Fruit fly (Drosophila melanogaster): Measurements from ENCODE around the gene Dref.

Gene Dref

DNA sequence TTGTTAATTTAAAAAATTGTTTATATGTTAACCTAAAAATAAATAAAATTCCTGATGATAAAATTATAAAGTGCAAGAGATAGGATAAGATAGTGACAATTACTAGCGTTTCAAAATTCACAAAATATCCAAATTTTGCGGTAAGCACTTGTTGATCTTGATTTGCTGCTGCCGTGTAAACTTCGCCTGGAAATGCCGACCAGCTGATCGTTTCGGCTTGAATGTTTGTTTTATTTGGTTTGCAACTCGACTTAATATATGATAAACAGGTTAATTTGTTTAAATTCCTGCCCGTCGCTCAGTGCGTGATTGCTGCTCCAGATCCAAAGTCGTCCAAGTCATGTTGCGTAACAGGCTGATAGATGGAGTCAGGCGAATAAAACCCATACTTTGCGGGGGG, 45.6 kb downstream of the Dref start, which contains the start of gene CG4592 (continued):
- TF ChIP-seq dsx (GFP tag; optimal IDR thresholded peaks at IDR 0.05; ENCODE audit: poor library complexity, severe bottlenecking) (peak; percentile 63), dac (GFP tag; optimal IDR thresholded peaks at IDR 0.05) (no peak), esn (GFP tag; optimal IDR thresholded peaks at IDR 0.05) (peak; percentile 86), Eip93F (GFP tag; optimal IDR thresholded peaks at IDR 0.05) (peak; percentile 72), Sox14 (GFP tag; optimal IDR thresholded peaks at IDR 0.05) (peak; percentile 74), fkh (GFP tag; optimal IDR thresholded peaks at IDR 0.05) (peak; percentile 97), CG1621 (tag; optimal IDR thresholded peaks at IDR 0.05) (peak; percentile 65)

DNA sequence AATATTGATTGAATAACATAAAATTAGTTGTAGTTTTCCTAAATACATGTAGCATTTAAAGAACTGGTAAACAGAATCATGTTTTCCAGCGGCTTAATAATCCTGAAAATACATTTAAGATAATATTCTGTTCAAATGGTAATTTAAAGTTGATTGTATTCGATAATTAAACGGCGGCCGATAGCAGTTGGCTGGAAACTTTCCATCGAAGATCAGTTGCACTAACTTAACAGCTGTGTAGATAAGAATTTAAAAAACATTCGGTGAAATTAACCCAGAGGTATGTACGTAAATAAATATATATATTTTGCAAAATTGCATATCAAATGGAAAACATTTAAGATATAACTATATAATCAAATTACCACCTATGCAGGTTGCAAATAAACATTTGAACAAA, 47.1 kb downstream of the Dref start, which contains the start of gene CG4594:
CG4594 (plus strand) TSS at position 212 of the 400 bp plus-strand sequence.
- TF ChIP-seq svp (GFP tag) = peak; percentile 46
- no peak for TF ChIP-seq OdsH (GFP tag; optimal IDR thresholded peaks at IDR 0.05)

DNA sequence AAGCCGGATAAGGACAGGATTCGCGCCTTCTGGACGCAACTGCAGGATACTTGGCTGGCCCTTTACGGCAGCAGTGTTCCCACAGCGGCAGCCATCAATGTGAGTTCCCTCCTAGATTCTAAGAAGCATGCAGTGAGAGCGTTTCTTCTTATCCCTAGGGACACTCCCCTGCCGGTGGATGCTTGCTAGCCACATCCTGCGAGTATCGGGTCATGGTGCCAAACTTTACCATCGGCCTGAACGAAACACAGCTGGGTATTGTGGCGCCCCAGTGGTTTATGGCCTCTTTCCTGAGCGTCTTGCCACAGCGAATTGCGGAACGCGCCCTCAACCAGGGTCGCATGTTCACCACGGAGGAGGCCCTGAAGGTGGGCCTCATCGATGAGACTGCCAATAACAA, 47.8 kb downstream of the Dref start:
- TF ChIP-seq fd85E (GFP tag; optimal IDR thresholded peaks at IDR 0.05) (no peak), Eip75B (GFP tag; optimal IDR thresholded peaks at IDR 0.05) (no peak), CG10631 (GFP tag; optimal IDR thresholded peaks at IDR 0.05) (no peak), CG6854 (GFP tag; optimal IDR thresholded peaks at IDR 0.05) (no peak), CG31627 (GFP tag; optimal IDR thresholded peaks at IDR 0.05) (no peak)

DNA sequence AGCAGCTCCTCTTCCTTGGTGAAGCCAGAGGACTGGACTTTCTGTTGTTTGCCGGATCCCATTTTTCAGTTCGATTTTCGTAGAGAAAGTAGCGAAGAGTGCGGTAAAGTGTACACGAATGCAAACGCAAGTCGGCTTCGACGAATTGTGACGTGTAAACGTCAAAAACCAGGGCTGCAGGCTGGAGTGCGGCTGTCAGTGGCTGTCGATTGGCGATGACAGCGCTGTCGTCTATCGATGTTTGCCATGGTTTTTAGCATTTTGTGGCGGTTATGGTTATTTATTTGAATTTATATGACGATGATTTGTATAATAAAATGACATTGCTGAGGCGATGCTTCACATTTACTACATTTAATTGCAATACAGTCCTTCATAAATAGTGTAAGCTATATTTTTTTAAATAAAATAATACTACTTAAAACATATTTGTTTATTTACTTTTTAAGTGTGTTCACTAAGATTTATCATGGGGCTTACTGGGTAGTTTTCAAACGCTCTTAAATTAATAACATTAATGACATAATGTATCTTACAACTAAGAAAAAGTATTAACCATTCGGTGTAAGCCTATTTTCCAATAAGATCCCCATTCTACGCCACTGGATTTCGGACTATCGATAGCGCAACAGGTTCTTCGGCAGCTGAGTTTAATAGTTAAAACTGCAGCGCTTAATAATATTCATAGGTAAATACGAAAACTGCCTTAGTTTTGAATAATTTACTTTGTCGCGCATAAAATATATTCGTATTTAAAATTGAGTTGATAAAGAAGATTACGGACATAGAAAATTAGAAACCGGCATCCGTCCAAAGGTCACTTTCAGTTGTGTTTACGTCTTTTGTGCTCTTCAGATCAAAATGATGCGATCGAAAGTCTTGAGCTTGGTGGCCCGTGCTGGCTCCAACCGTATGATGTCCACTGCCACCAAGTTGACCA, 48.7 kb downstream of the Dref start, which contains the start of the genes CG5885 and CG4598:
CG5885 (minus strand) TSS at position 311 of the 940 bp plus-strand sequence.
CG4598 (plus strand) TSS at position 599 of the 940 bp plus-strand sequence.
- TF ChIP-seq esn (GFP tag; optimal IDR thresholded peaks at IDR 0.05) (peak; percentile 82), Sox102F (GFP tag; optimal IDR thresholded peaks at IDR 0.05) (peak; percentile 71), CG8319 (GFP tag; optimal IDR thresholded peaks at IDR 0.05) (peak; percentile 48), CG6276 (GFP tag; optimal IDR thresholded peaks at IDR 0.05) (peak; percentile 90), Eip78C (GFP tag) (peak; percentile 84), CG3919 (GFP tag; optimal IDR thresholded peaks at IDR 0.05) (peak; percentile 76), dac (GFP tag; optimal IDR thresholded peaks at IDR 0.05) (peak; percentile 33), cyc (GFP tag; optimal IDR thresholded peaks at IDR 0.05) (peak; percentile 55), CG11902 (GFP tag; optimal IDR thresholded peaks at IDR 0.05) (peak; percentile 15), svp (GFP tag) (peak; percentile 76), CG9139 (GFP tag; optimal IDR thresholded peaks at IDR 0.05) (peak; percentile 85), Hr38 (GFP tag; optimal IDR thresholded peaks at IDR 0.05) (peak; percentile 7), CG8632 (GFP tag; optimal IDR thresholded peaks at IDR 0.05) (peak; percentile 62), CG1621 (tag; optimal IDR thresholded peaks at IDR 0.05) (peak; percentile 21), Eip93F (GFP tag; optimal IDR thresholded peaks at IDR 0.05) (peak; percentile 88), CG32006 (GFP tag; optimal IDR thresholded peaks at IDR 0.05) (peak; percentile 73), Smox (GFP tag; optimal IDR thresholded peaks at IDR 0.05) (peak; percentile 76), Ets21C (GFP tag; optimal IDR thresholded peaks at IDR 0.05) (peak; percentile 57), CG4318 (GFP tag; optimal IDR thresholded peaks at IDR 0.05) (peak; percentile 8), net (GFP tag; optimal IDR thresholded peaks at IDR 0.05) (peak; percentile 87), CG8119 (GFP tag; IDR thresholded peaks at IDR 0.05) (peak; percentile 73), CG31627 (GFP tag; optimal IDR thresholded peaks at IDR 0.05) (peak; percentile 57), fd85E (GFP tag; optimal IDR thresholded peaks at IDR 0.05) (no peak), CG15336 (GFP tag; IDR thresholded peaks at IDR 0.05) (no peak; the same call in none of the 2 replicates), Lpt (GFP tag; optimal IDR thresholded peaks at IDR 0.05) (peak; percentile 68), ss (GFP tag; optimal IDR thresholded peaks at IDR 0.05) (peak; percentile 83 to 86), lz (GFP tag; optimal IDR thresholded peaks at IDR 0.05) (peak; percentile 77), CG7368 (GFP tag; optimal IDR thresholded peaks at IDR 0.05) (peak; percentile 50), salr (GFP tag; optimal IDR thresholded peaks at IDR 0.05) (peak in 1 of 2 experiments; percentile 79), CG34406 (GFP tag; optimal IDR thresholded peaks at IDR 0.05) (peak; percentile 79), CG6808 (GFP tag; optimal IDR thresholded peaks at IDR 0.05) (peak; percentile 79), Hr39 (GFP tag; optimal IDR thresholded peaks at IDR 0.05) (peak; percentile 75), CG6854 (GFP tag; optimal IDR thresholded peaks at IDR 0.05) (peak; percentile 7), acj6 (GFP tag; optimal IDR thresholded peaks at IDR 0.05) (peak; percentile 76), CG6163 (GFP tag; IDR thresholded peaks at IDR 0.05) (peak; percentile 76), eg (GFP tag; IDR thresholded peaks at IDR 0.05) (peak; percentile 80), OdsH (GFP tag; optimal IDR thresholded peaks at IDR 0.05) (peak; percentile 79)
